Fruit fly (Drosophila melanogaster) whole organism, embryonic: ENCODE results near the gene CG6015.

Experiments
- Adf1 ChIP-seq: fragments of 200-800 bp; sonication (Bioruptor generic); IDR thresholded peaks from 2 replicates; pipeline ENCODE4 v1.3.6; 2022; ENCODE audit warnings: missing biosample characterization, missing genetic modification characterization
- Asciz ChIP-seq: fragments of 200-800 bp; sonication (Bioruptor generic); optimal IDR thresholded peaks from 2 replicates; lab custom pipeline; 2017; ENCODE audit warnings: missing biosample characterization, mild to moderate bottlenecking, missing genetic modification characterization, missing genetic modification reagents
- CG10366 ChIP-seq: fragments of 200-800 bp; sonication (Bioruptor generic); IDR thresholded peaks from 2 replicates; pipeline ENCODE4 v1.3.6; 2022; ENCODE audit warnings: missing biosample characterization, missing genetic modification characterization
- CG11456 ChIP-seq: fragments of 200-800 bp; sonication (Bioruptor generic); IDR thresholded peaks from 3 replicates; pipeline ENCODE4 v1.3.6; 2022; ENCODE audit warnings: missing biosample characterization, missing genetic modification characterization
- CG14014 ChIP-seq: fragments of 200-800 bp; sonication (Bioruptor generic); IDR thresholded peaks from 2 replicates; pipeline ENCODE4 v1.3.6; 2022; ENCODE audit warnings: missing biosample characterization, missing genetic modification characterization
- CG14050 ChIP-seq: fragments of 200-800 bp; sonication (Bioruptor generic); IDR thresholded peaks from 3 replicates; pipeline ENCODE4 v1.3.6; 2022; ENCODE audit warnings: missing biosample characterization, missing genetic modification characterization
- CG14441 ChIP-seq: fragments of 200-800 bp; sonication (Bioruptor generic); IDR thresholded peaks from 2 replicates; pipeline ENCODE4 v1.3.6; 2022; ENCODE audit warnings: missing biosample characterization, missing genetic modification characterization
- CG15011 ChIP-seq: fragments of 200-800 bp; sonication (Bioruptor generic); optimal IDR thresholded peaks from 3 replicates; lab custom pipeline; 2018; ENCODE audit warnings: missing biosample characterization, mild to moderate bottlenecking, missing genetic modification characterization
- CG1603 ChIP-seq: fragments of 200-800 bp; sonication (Bioruptor generic); optimal IDR thresholded peaks from 2 replicates; lab custom pipeline; 2019; ENCODE audit warnings: missing biosample characterization, mild to moderate bottlenecking, missing genetic modification characterization, moderate library complexity
- CG18599 ChIP-seq: fragments of 200-800 bp; sonication (Bioruptor generic); optimal IDR thresholded peaks from 3 replicates; lab custom pipeline; 2017; ENCODE audit warnings: missing biosample characterization, missing genetic modification characterization, mild to moderate bottlenecking, moderate library complexity, missing genetic modification reagents
- CG2202 ChIP-seq: fragments of 200-800 bp; sonication (Bioruptor generic); optimal IDR thresholded peaks from 2 replicates; lab custom pipeline; 2018; ENCODE audit warnings: missing biosample characterization, mild to moderate bottlenecking, missing genetic modification characterization
- CG31224 ChIP-seq: fragments of 200-800 bp; sonication (Bioruptor generic); IDR thresholded peaks from 2 replicates; pipeline ENCODE4 v1.3.6; 2022; ENCODE audit warnings: missing biosample characterization, missing genetic modification characterization
- CG31365 ChIP-seq: fragments of 200-800 bp; sonication (Bioruptor generic); optimal IDR thresholded peaks from 2 replicates; lab custom pipeline; 2018; ENCODE audit warnings: missing biosample characterization, mild to moderate bottlenecking, missing genetic modification characterization
- CG34422 ChIP-seq: fragments of 200-800 bp; sonication (Bioruptor generic); IDR thresholded peaks from 3 replicates; pipeline ENCODE4 v1.3.6; 2022; ENCODE audit warnings: missing biosample characterization, missing genetic modification characterization
- CG4820 ChIP-seq: fragments of 200-800 bp; sonication (Bioruptor generic); optimal IDR thresholded peaks from 3 replicates; lab custom pipeline; 2016; ENCODE audit warnings: missing biosample characterization, missing genetic modification characterization
- CG7556 ChIP-seq: fragments of 200-800 bp; sonication (Bioruptor generic); optimal IDR thresholded peaks from 2 replicates; lab custom pipeline; 2017; ENCODE audit warnings: missing biosample characterization, mild to moderate bottlenecking, missing genetic modification characterization
- CG8924 ChIP-seq: fragments of 200-800 bp; optimal IDR thresholded peaks from 3 replicates; lab custom pipeline; 2019; ENCODE audit warnings: missing biosample characterization, mild to moderate bottlenecking, missing genetic modification characterization, moderate library complexity
- CG8944 ChIP-seq: fragments of 200-800 bp; sonication (Bioruptor generic); optimal IDR thresholded peaks from 3 replicates; lab custom pipeline; 2016; ENCODE audit warnings: missing biosample characterization, missing genetic modification characterization
- Camta ChIP-seq: fragments of 200-800 bp; sonication (Bioruptor generic); optimal IDR thresholded peaks from 2 replicates; lab custom pipeline; 2016; ENCODE audit warnings: missing biosample characterization, missing genetic modification characterization
- Fer1 ChIP-seq: fragments of 200-800 bp; sonication (Bioruptor generic); optimal IDR thresholded peaks from 2 replicates; lab custom pipeline; 2017; ENCODE audit warnings: missing biosample characterization, mild to moderate bottlenecking, missing genetic modification characterization
- HLHmδ ChIP-seq: fragments of 200-800 bp; sonication (Bioruptor generic); optimal IDR thresholded peaks from 2 replicates; lab custom pipeline; 2018; ENCODE audit warnings: missing biosample characterization, mild to moderate bottlenecking, missing genetic modification characterization, moderate library complexity
- HmgD ChIP-seq: fragments of 200-800 bp; sonication (Bioruptor generic); optimal IDR thresholded peaks from 3 replicates; lab custom pipeline; 2016; ENCODE audit warnings: missing biosample characterization, missing genetic modification characterization
- Mes4 ChIP-seq: fragments of 200-800 bp; sonication (Bioruptor generic); optimal IDR thresholded peaks from 2 replicates; lab custom pipeline; 2016; ENCODE audit warnings: missing biosample characterization, missing genetic modification characterization
- Oaz ChIP-seq: fragments of 200-800 bp; sonication (Bioruptor generic); IDR thresholded peaks from 2 replicates; pipeline ENCODE4 v1.3.6; 2022; ENCODE audit warnings: missing biosample characterization, missing genetic modification characterization
- Oli ChIP-seq: fragments of 200-800 bp; sonication (Bioruptor generic); optimal IDR thresholded peaks from 2 replicates; lab custom pipeline; 2018; ENCODE audit warnings: missing biosample characterization, mild to moderate bottlenecking, missing genetic modification characterization, moderate library complexity
- Ssrp ChIP-seq: fragments of 200-800 bp; sonication (Bioruptor generic); optimal IDR thresholded peaks from 2 replicates; lab custom pipeline; 2018; ENCODE audit warnings: missing biosample characterization, mild to moderate bottlenecking, missing genetic modification characterization, moderate library complexity
- ara ChIP-seq: fragments of 200-800 bp; sonication (Bioruptor generic); IDR thresholded peaks from 2 replicates; pipeline ENCODE4 v1.3.6; 2022; ENCODE audit warnings: missing biosample characterization, missing genetic modification characterization
- bowl ChIP-seq: fragments of 200-800 bp; sonication (Bioruptor generic); IDR thresholded peaks from 2 replicates; pipeline ENCODE4 v1.3.6; 2022; ENCODE audit warnings: missing biosample characterization, missing genetic modification characterization
- cg ChIP-seq: fragments of 200-800 bp; sonication (Bioruptor generic); optimal IDR thresholded peaks from 3 replicates; lab custom pipeline; 2019; ENCODE audit warnings: missing biosample characterization, mild to moderate bottlenecking, missing genetic modification characterization, moderate library complexity
- ci ChIP-seq: fragments of 200-800 bp; sonication (Bioruptor generic); IDR thresholded peaks from 3 replicates; pipeline ENCODE4 v1.3.6; 2022; ENCODE audit warnings: missing biosample characterization, missing genetic modification characterization
- dati ChIP-seq: fragments of 200-800 bp; sonication (Bioruptor generic); IDR thresholded peaks from 2 replicates; pipeline ENCODE4 v1.3.6; 2022; ENCODE audit warnings: missing biosample characterization, missing genetic modification characterization
- dimm ChIP-seq: fragments of 200-800 bp; sonication (Bioruptor generic); IDR thresholded peaks from 2 replicates; pipeline ENCODE4 v1.3.6; 2022; ENCODE audit warnings: missing biosample characterization, missing genetic modification characterization
- dysf ChIP-seq: fragments of 200-800 bp; sonication (Bioruptor generic); IDR thresholded peaks from 3 replicates; pipeline ENCODE4 v1.3.6; 2022; ENCODE audit warnings: missing biosample characterization, missing genetic modification characterization
- emc ChIP-seq: fragments of 200-800 bp; sonication (Bioruptor generic); optimal IDR thresholded peaks from 2 replicates; lab custom pipeline; 2016; ENCODE audit warnings: missing biosample characterization, missing genetic modification characterization
- esg ChIP-seq: fragments of 200-800 bp; sonication (Bioruptor generic); conservative IDR thresholded peaks from 2 replicates; pipeline ENCODE4 v1.3.6; 2022; ENCODE audit warnings: missing biosample characterization, missing genetic modification characterization
- fd102C ChIP-seq: fragments of 200-800 bp; sonication (Bioruptor generic); optimal IDR thresholded peaks from 2 replicates; lab custom pipeline; 2018; ENCODE audit warnings: missing biosample characterization, mild to moderate bottlenecking, missing genetic modification characterization, moderate library complexity
- fu2 ChIP-seq: fragments of 200-800 bp; sonication (Bioruptor generic); optimal IDR thresholded peaks from 2 replicates; lab custom pipeline; 2016; ENCODE audit warnings: missing biosample characterization, missing genetic modification characterization
- gfzf ChIP-seq: fragments of 200-800 bp; sonication (Bioruptor generic); optimal IDR thresholded peaks from 2 replicates; lab custom pipeline; 2016; ENCODE audit warnings: missing biosample characterization, mild to moderate bottlenecking, missing genetic modification characterization, moderate library complexity
- her ChIP-seq: fragments of 200-800 bp; sonication (Bioruptor generic); optimal IDR thresholded peaks from 2 replicates; lab custom pipeline; 2016; ENCODE audit warnings: missing biosample characterization, missing genetic modification characterization
- hkb ChIP-seq, 2 experiments: fragments of 200-800 bp in 1 of 2; fragments of >200 bp in 1 of 2; sonication (Bioruptor generic) in 1 of 2; IDR thresholded peaks in 1 of 2; optimal IDR thresholded peaks in 1 of 2; 2 replicates each; pipeline versions ENCODE4 v1.3.6 to Lab custom; 2017 to 2022; ENCODE audit warnings: missing biosample characterization in 1 of 2, missing genetic modification characterization in 1 of 2
- ind ChIP-seq: fragments of 200-800 bp; sonication (Bioruptor generic); optimal IDR thresholded peaks from 3 replicates; lab custom pipeline; 2016; ENCODE audit warnings: missing biosample characterization, missing genetic modification characterization
- lab ChIP-seq: fragments of 200-800 bp; sonication (Bioruptor generic); optimal IDR thresholded peaks from 3 replicates; lab custom pipeline; 2017; ENCODE audit warnings: missing biosample characterization, missing genetic modification characterization, mild to moderate bottlenecking, moderate library complexity, missing genetic modification reagents
- lilli ChIP-seq: fragments of 200-800 bp; sonication (Bioruptor generic); optimal IDR thresholded peaks from 3 replicates; lab custom pipeline; 2016; ENCODE audit warnings: missing biosample characterization, missing genetic modification characterization
- luna ChIP-seq: fragments of 200-800 bp; sonication (Bioruptor generic); optimal IDR thresholded peaks from 2 replicates; lab custom pipeline; 2016; ENCODE audit warnings: missing biosample characterization, missing genetic modification characterization
- psq ChIP-seq: fragments of 200-800 bp; sonication (Bioruptor generic); optimal IDR thresholded peaks from 2 replicates; lab custom pipeline; 2017; ENCODE audit warnings: missing biosample characterization, missing genetic modification characterization
- salm ChIP-seq: fragments of 200-800 bp; sonication (Bioruptor generic); optimal IDR thresholded peaks from 2 replicates; lab custom pipeline; 2018; ENCODE audit warnings: missing biosample characterization, mild to moderate bottlenecking, missing genetic modification characterization
- sob ChIP-seq: fragments of 200-800 bp; sonication (Bioruptor generic); IDR thresholded peaks from 2 replicates; pipeline ENCODE4 v1.3.6; 2022; ENCODE audit warnings: missing biosample characterization, missing genetic modification characterization
- tgo ChIP-seq: fragments of 200-800 bp; sonication (Bioruptor generic); IDR thresholded peaks from 3 replicates; pipeline ENCODE4 v1.3.6; 2022; ENCODE audit warnings: missing biosample characterization, missing genetic modification characterization
- trem ChIP-seq: fragments of 200-800 bp; optimal IDR thresholded peaks from 3 replicates; lab custom pipeline; 2019; ENCODE audit warnings: missing biosample characterization, mild to moderate bottlenecking, missing genetic modification characterization, moderate library complexity
- trh ChIP-seq: fragments of 200-800 bp; sonication (Bioruptor generic); optimal IDR thresholded peaks from 2 replicates; lab custom pipeline; 2016; ENCODE audit warnings: missing biosample characterization, missing genetic modification characterization
- ttk ChIP-seq: fragments of 200-800 bp; sonication (Bioruptor generic); IDR thresholded peaks from 2 replicates; pipeline ENCODE4 v2.1.2; 2022; ENCODE audit warnings: missing biosample characterization, missing genetic modification characterization
- unpg ChIP-seq: fragments of 200-800 bp; sonication (Bioruptor generic); optimal IDR thresholded peaks from 3 replicates; lab custom pipeline; 2018; ENCODE audit warnings: missing biosample characterization, mild to moderate bottlenecking, missing genetic modification characterization, moderate library complexity

CG6015 gene

dm6 chr3R:22039480-22039879, 5.4 kb upstream of the CG6015 start (continued):
- no peak for TF ChIP-seq psq (GFP tag; lab: Kevin White, UChicago)
- TF ChIP-seq ttk (GFP tag; lab: Robert Waterston, UW), result peak; percentile 52
- TF ChIP-seq HmgD (GFP tag; lab: Kevin White, UChicago), result no peak
- no peak for TF ChIP-seq trem (tag; lab: Kevin White, UChicago)
- no peak for TF ChIP-seq CG1603
- no peak for TF ChIP-seq trh (GFP tag; lab: Kevin White, UChicago)
- TF ChIP-seq HLHmδ, result no peak
- TF ChIP-seq ci (GFP tag; lab: Robert Waterston, UW), result peak; percentile 89
- TF ChIP-seq CG7556 (GFP tag; lab: Kevin White, UChicago), result peak; percentile 45
- no peak for TF ChIP-seq fu2 (GFP tag; lab: Kevin White, UChicago)
- TF ChIP-seq her, result no peak
- TF ChIP-seq emc (GFP tag; lab: Kevin White, UChicago), result no peak
- TF ChIP-seq ara (GFP tag; lab: Robert Waterston, UW), result peak; percentile 60
- peak; percentile 11 for TF ChIP-seq CG2202 (tag; lab: Kevin White, UChicago)
- peak; percentile 36 for TF ChIP-seq lilli (GFP tag; lab: Kevin White, UChicago)
- peak; percentile 55 for TF ChIP-seq sob
- peak; percentile 51 for TF ChIP-seq CG14441
- no peak for TF ChIP-seq dimm (GFP tag; lab: Robert Waterston, UW)
- peak; percentile 57 for TF ChIP-seq CG10366 (GFP tag; lab: Robert Waterston, UW)
- TF ChIP-seq CG34422, result peak; percentile 76
- TF ChIP-seq Fer1 (GFP tag; lab: Kevin White, UChicago), result peak; percentile 6
- TF ChIP-seq unpg (GFP tag; lab: Kevin White, UChicago), result no peak
- no peak for TF ChIP-seq CG18599 (GFP tag; lab: Kevin White, UChicago)
- TF ChIP-seq CG15011 (GFP tag; lab: Kevin White, UChicago), result no peak
- TF ChIP-seq CG31224 (GFP tag; lab: Robert Waterston, UW), result peak; percentile 43; the same call in 1 of the 2 replicates
- peak; percentile 55; the same call in 2 of the 3 replicates for TF ChIP-seq dysf (GFP tag; lab: Robert Waterston, UW)
- 0 out of 3 replicates have a peak, but pooled peaks have one; percentile 21 for TF ChIP-seq CG11456 (GFP tag; lab: Robert Waterston, UW)
- TF ChIP-seq Camta, result peak; percentile 2
- no peak for TF ChIP-seq Oaz (GFP tag; lab: Robert Waterston, UW)
- TF ChIP-seq lab, result no peak
- no peak for TF ChIP-seq Adf1
- TF ChIP-seq hkb (optimal IDR thresholded peaks at IDR 0.05; lab: Kevin White, UChicago), result no peak
- TF ChIP-seq hkb (GFP tag; IDR thresholded peaks at IDR 0.05; lab: Robert Waterston, UW), result peak; percentile 83
- TF ChIP-seq Oli (tag; lab: Kevin White, UChicago), result peak; percentile 54
- peak; percentile 44; the same call in 1 of the 3 replicates for TF ChIP-seq CG14050 (GFP tag; lab: Robert Waterston, UW)
- TF ChIP-seq ind (GFP tag; lab: Kevin White, UChicago), result peak; percentile 30
- peak; percentile 70 for TF ChIP-seq tgo
- TF ChIP-seq Asciz, result no peak
- no peak for TF ChIP-seq fd102C
- TF ChIP-seq dati, result no peak
- peak; percentile 48 for TF ChIP-seq CG14014
- peak; percentile 18 for TF ChIP-seq CG4820 (GFP tag; lab: Kevin White, UChicago)
- peak; percentile 55 for TF ChIP-seq cg (GFP tag; lab: Kevin White, UChicago)
- peak; percentile 38 for TF ChIP-seq CG8924 (tag; lab: Kevin White, UChicago)
- TF ChIP-seq esg (GFP tag; lab: Robert Waterston, UW), result peak; percentile 29; the same call in 1 of the 2 replicates
- TF ChIP-seq CG31365 (tag; lab: Kevin White, UChicago), result no peak
- TF ChIP-seq CG8944 (GFP tag; lab: Kevin White, UChicago), result peak; percentile 10
- no peak for TF ChIP-seq salm (tag; lab: Kevin White, UChicago)
- TF ChIP-seq bowl, result peak; percentile 62; the same call in 1 of the 2 replicates
- TF ChIP-seq gfzf (GFP tag; lab: Kevin White, UChicago), result no peak
- TF ChIP-seq Ssrp (tag; lab: Kevin White, UChicago), result peak; percentile 45
- TF ChIP-seq Mes4, result no peak
- TF ChIP-seq luna (GFP tag; lab: Kevin White, UChicago), result no peak
